Fruit fly (Drosophila melanogaster): Measurements from ENCODE around the gene ct.

- no peak for TF ChIP-seq CG11617 (GFP tag; optimal IDR thresholded peaks at IDR 0.05)
- TF ChIP-seq pad (GFP tag; optimal IDR thresholded peaks at IDR 0.05), result no peak
- TF ChIP-seq toe (GFP tag; optimal IDR thresholded peaks at IDR 0.05), result no peak
- TF ChIP-seq CG33017 (tag; optimal IDR thresholded peaks at IDR 0.05), result no peak
- no peak for TF ChIP-seq bab1 (GFP tag; optimal IDR thresholded peaks at IDR 0.05)
- no peak for TF ChIP-seq cic (GFP tag; optimal IDR thresholded peaks at IDR 0.05)
Measured at dm6 chrX:7663910-7664309, 55.7 kb downstream of the ct start.

Measured in whole organism, adult.